Fruit fly (Drosophila melanogaster) whole organism, embryonic: ENCODE data around the gene CG32305.
A peak's percentile ranks its signal among the peaks of the same experiment; 100 is the strongest.

Source experiments
- Atf6 ChIP-seq: fragments of 200-800 bp; sonication (Bioruptor generic); IDR thresholded peaks from 2 replicates; pipeline ENCODE4 v1.3.6; 2022; ENCODE audit warnings: missing biosample characterization, missing genetic modification characterization
- Blimp-1 ChIP-seq: fragments of 200-800 bp; sonication (Bioruptor generic); optimal IDR thresholded peaks from 3 replicates; lab custom pipeline; 2018; ENCODE audit warnings: missing biosample characterization, missing genetic modification characterization, mild to moderate bottlenecking, moderate library complexity, missing genetic modification reagents
- CG1024 ChIP-seq: fragments of 200-800 bp; sonication (Bioruptor generic); IDR thresholded peaks from 2 replicates; pipeline ENCODE4 v1.3.6; 2022; ENCODE audit warnings: missing biosample characterization, missing genetic modification characterization
- CG10274 ChIP-seq: fragments of 200-800 bp; sonication (Bioruptor generic); optimal IDR thresholded peaks from 3 replicates; lab custom pipeline; 2017; ENCODE audit warnings: missing biosample characterization, mild to moderate bottlenecking, missing genetic modification characterization
- CG17802 ChIP-seq: fragments of 200-800 bp; sonication (Bioruptor generic); optimal IDR thresholded peaks from 2 replicates; lab custom pipeline; 2018; ENCODE audit warnings: missing biosample characterization, mild to moderate bottlenecking, missing genetic modification characterization, moderate library complexity
- CG2678 ChIP-seq: fragments of 200-800 bp; sonication (Bioruptor generic); optimal IDR thresholded peaks from 3 replicates; lab custom pipeline; 2019; ENCODE audit warnings: missing biosample characterization, mild to moderate bottlenecking, missing genetic modification characterization, moderate library complexity
- CG3407 ChIP-seq: fragments of 200-800 bp; sonication (Bioruptor generic); optimal IDR thresholded peaks from 2 replicates; lab custom pipeline; 2018; ENCODE audit warnings: missing biosample characterization, mild to moderate bottlenecking, missing genetic modification characterization
- CG34376 ChIP-seq: fragments of 200-800 bp; sonication (Bioruptor generic); optimal IDR thresholded peaks from 2 replicates; lab custom pipeline; 2018; ENCODE audit warnings: missing biosample characterization, mild to moderate bottlenecking, missing genetic modification characterization
- E2f2 ChIP-seq: fragments of 200-800 bp; sonication (Bioruptor generic); IDR thresholded peaks from 2 replicates; pipeline ENCODE4 v1.3.6; 2022; ENCODE audit warnings: missing biosample characterization, missing genetic modification characterization
- Hsf ChIP-seq: fragments of 200-800 bp; sonication (Bioruptor generic); optimal IDR thresholded peaks from 3 replicates; lab custom pipeline; 2016; ENCODE audit warnings: missing biosample characterization, missing genetic modification characterization
- Max ChIP-seq: fragments of 200-800 bp; sonication (Bioruptor generic); optimal IDR thresholded peaks from 2 replicates; lab custom pipeline; 2016; ENCODE audit warnings: missing biosample characterization, mild to moderate bottlenecking, missing genetic modification characterization
- Usf ChIP-seq: fragments of 200-800 bp; sonication (Bioruptor generic); optimal IDR thresholded peaks from 2 replicates; lab custom pipeline; 2017; ENCODE audit warnings: missing genotype, missing biosample characterization, missing genetic modification characterization
- sisA ChIP-seq: fragments of 200-800 bp; sonication (Bioruptor generic); IDR thresholded peaks from 2 replicates; pipeline ENCODE4 v1.3.6; 2022; ENCODE audit warnings: missing biosample characterization, missing genetic modification characterization
- tgo ChIP-seq: fragments of 200-800 bp; sonication (Bioruptor generic); IDR thresholded peaks from 3 replicates; pipeline ENCODE4 v1.3.6; 2022; ENCODE audit warnings: missing biosample characterization, missing genetic modification characterization

dm6 chr3L:2243846-2244528 is 4.4 kb upstream of the CG32305 start, which contains the start of gene CG32301:
- TF ChIP-seq sisA (GFP tag; lab: Robert Waterston, UW) (no peak), CG34376 (GFP tag; lab: Kevin White, UChicago) (no peak), CG17802 (tag; lab: Kevin White, UChicago) (no peak), CG2678 (tag; lab: Kevin White, UChicago) (no peak), E2f2 (peak; percentile 63), tgo (GFP tag; lab: Robert Waterston, UW) (no peak), CG10274 (GFP tag; lab: Kevin White, UChicago) (no peak), CG3407 (GFP tag; lab: Kevin White, UChicago) (no peak), Blimp-1 (GFP tag; lab: Kevin White, UChicago) (no peak), Hsf (GFP tag; lab: Kevin White, UChicago) (no peak), Usf (GFP tag; lab: Kevin White, UChicago) (no peak), Max (GFP tag; lab: Kevin White, UChicago) (no peak), Atf6 (GFP tag; lab: Robert Waterston, UW) (no peak), CG1024 (GFP tag; lab: Robert Waterston, UW) (no peak)
